Fruit fly (Drosophila melanogaster) whole organism, embryonic: ENCODE data around the gene CG18281.

Experiments used
- Atf3 ChIP-seq: fragments of 200-800 bp; sonication (Bioruptor generic); optimal IDR thresholded peaks from 3 replicates; lab custom pipeline; 2016; ENCODE audit warnings: missing biosample characterization, missing genetic modification characterization
- Atf6 ChIP-seq: fragments of 200-800 bp; sonication (Bioruptor generic); IDR thresholded peaks from 2 replicates; pipeline ENCODE4 v1.3.6; 2022; ENCODE audit warnings: missing biosample characterization, missing genetic modification characterization
- CG10267 ChIP-seq: fragments of 200-800 bp; sonication (Bioruptor generic); optimal IDR thresholded peaks from 2 replicates; lab custom pipeline; 2018; ENCODE audit warnings: missing biosample characterization, mild to moderate bottlenecking, missing genetic modification characterization, moderate library complexity
- CG13775 ChIP-seq: fragments of 200-800 bp; sonication (Bioruptor generic); optimal IDR thresholded peaks from 3 replicates; lab custom pipeline; 2017; ENCODE audit warnings: missing biosample characterization, mild to moderate bottlenecking, missing genetic modification characterization
- CG1647 ChIP-seq: fragments of 200-800 bp; sonication (Bioruptor generic); optimal IDR thresholded peaks from 3 replicates; lab custom pipeline; 2016; ENCODE audit warnings: missing biosample characterization, missing genetic modification characterization
- CG17385 ChIP-seq: fragments of 200-800 bp; sonication (Bioruptor generic); optimal IDR thresholded peaks from 3 replicates; lab custom pipeline; 2018; ENCODE audit warnings: missing biosample characterization, mild to moderate bottlenecking, missing genetic modification characterization
- CG17568 ChIP-seq: fragments of 200-800 bp; sonication (Bioruptor generic); optimal IDR thresholded peaks from 2 replicates; lab custom pipeline; 2018; ENCODE audit warnings: missing biosample characterization, mild to moderate bottlenecking, missing genetic modification characterization, moderate library complexity
- CG17612 ChIP-seq: fragments of 200-800 bp; sonication (Bioruptor generic); IDR thresholded peaks from 2 replicates; pipeline ENCODE4 v1.3.6; 2022; ENCODE audit warnings: missing biosample characterization, missing genetic modification characterization
- CG18599 ChIP-seq: fragments of 200-800 bp; sonication (Bioruptor generic); optimal IDR thresholded peaks from 3 replicates; lab custom pipeline; 2017; ENCODE audit warnings: missing biosample characterization, missing genetic modification characterization, mild to moderate bottlenecking, moderate library complexity, missing genetic modification reagents
- CG2120 ChIP-seq: fragments of 200-800 bp; sonication (Bioruptor generic); optimal IDR thresholded peaks from 3 replicates; lab custom pipeline; 2016; ENCODE audit warnings: missing biosample characterization, missing genetic modification characterization
- CG31224 ChIP-seq: fragments of 200-800 bp; sonication (Bioruptor generic); IDR thresholded peaks from 2 replicates; pipeline ENCODE4 v1.3.6; 2022; ENCODE audit warnings: missing biosample characterization, missing genetic modification characterization
- CG31441 ChIP-seq: fragments of 200-800 bp; sonication (Bioruptor generic); IDR thresholded peaks from 2 replicates; pipeline ENCODE4 v1.3.6; 2022; ENCODE audit warnings: missing biosample characterization, missing genetic modification characterization
- CG33213 ChIP-seq: fragments of 200-800 bp; sonication (Bioruptor generic); optimal IDR thresholded peaks from 3 replicates; lab custom pipeline; 2016; ENCODE audit warnings: missing biosample characterization, missing genetic modification characterization
- CG34422 ChIP-seq: fragments of 200-800 bp; sonication (Bioruptor generic); IDR thresholded peaks from 3 replicates; pipeline ENCODE4 v1.3.6; 2022; ENCODE audit warnings: missing biosample characterization, missing genetic modification characterization
- CG4328 ChIP-seq: fragments of 200-800 bp; sonication (Bioruptor generic); optimal IDR thresholded peaks from 3 replicates; lab custom pipeline; 2017; ENCODE audit warnings: missing biosample characterization, missing genetic modification reagents, missing genetic modification characterization
- CG6791 ChIP-seq: fragments of 200-800 bp; sonication (Bioruptor generic); IDR thresholded peaks from 3 replicates; pipeline ENCODE4 v1.3.6; 2022; ENCODE audit warnings: missing biosample characterization, missing genetic modification characterization; ENCODE audit not compliant: partially characterized antibody
- CG7786 ChIP-seq: fragments of 200-800 bp; sonication (Bioruptor generic); optimal IDR thresholded peaks from 2 replicates; lab custom pipeline; 2016; ENCODE audit warnings: missing biosample characterization, missing genetic modification characterization
- CG9609 ChIP-seq: fragments of 200-800 bp; sonication (Bioruptor generic); optimal IDR thresholded peaks from 3 replicates; lab custom pipeline; 2016; ENCODE audit warnings: missing biosample characterization, missing genetic modification characterization
- Dad ChIP-seq: fragments of 200-800 bp; sonication (Bioruptor generic); optimal IDR thresholded peaks from 3 replicates; lab custom pipeline; 2016; ENCODE audit warnings: missing biosample characterization, missing genetic modification characterization
- Deaf1 ChIP-seq: fragments of 200-800 bp; optimal IDR thresholded peaks from 3 replicates; lab custom pipeline; 2019; ENCODE audit warnings: missing biosample characterization, mild to moderate bottlenecking, missing genetic modification characterization, moderate library complexity
- Doc3 ChIP-seq: fragments of 200-800 bp; sonication (Bioruptor generic); IDR thresholded peaks from 3 replicates; pipeline ENCODE4 v1.3.6; 2022; ENCODE audit warnings: missing biosample characterization, missing genetic modification characterization; ENCODE audit not compliant: partially characterized antibody
- E2f2 ChIP-seq: fragments of 200-800 bp; sonication (Bioruptor generic); IDR thresholded peaks from 2 replicates; pipeline ENCODE4 v1.3.6; 2022; ENCODE audit warnings: missing biosample characterization, missing genetic modification characterization
- Ets65A ChIP-seq: fragments of 200-800 bp; sonication (Bioruptor generic); peaks from one replicate; lab custom pipeline; 2016; ENCODE audit warnings: missing biosample characterization, missing genetic modification characterization
- Fer3 ChIP-seq: fragments of 200-800 bp; sonication (Bioruptor generic); optimal IDR thresholded peaks from 2 replicates; lab custom pipeline; 2018; ENCODE audit warnings: missing biosample characterization, mild to moderate bottlenecking, missing genetic modification characterization, moderate library complexity
- HmgD ChIP-seq: fragments of 200-800 bp; sonication (Bioruptor generic); optimal IDR thresholded peaks from 3 replicates; lab custom pipeline; 2016; ENCODE audit warnings: missing biosample characterization, missing genetic modification characterization
- HmgZ ChIP-seq: fragments of 200-800 bp; sonication (Bioruptor generic); optimal IDR thresholded peaks from 2 replicates; lab custom pipeline; 2018; ENCODE audit warnings: missing biosample characterization, mild to moderate bottlenecking, missing genetic modification characterization
- Hr3 ChIP-seq: fragments of 200-800 bp; sonication (Bioruptor generic); optimal IDR thresholded peaks from 3 replicates; lab custom pipeline; 2016; ENCODE audit warnings: missing biosample characterization, missing genetic modification characterization
- Lim3 ChIP-seq: fragments of 200-800 bp; sonication (Bioruptor generic); IDR thresholded peaks from 2 replicates; pipeline ENCODE4 v1.3.6; 2022; ENCODE audit warnings: missing biosample characterization, missing genetic modification characterization
- MBD-R2 ChIP-seq: fragments of 200-800 bp; sonication (Bioruptor generic); IDR thresholded peaks from 2 replicates; pipeline ENCODE4 v1.3.6; 2022; ENCODE audit warnings: missing biosample characterization, missing genetic modification characterization
- Nf-YA ChIP-seq: fragments of 200-800 bp; sonication (Bioruptor generic); IDR thresholded peaks from 2 replicates; pipeline ENCODE4 v1.3.6; 2022; ENCODE audit warnings: missing biosample characterization, missing genetic modification characterization
- NfI ChIP-seq: fragments of 200-800 bp; sonication (Bioruptor generic); optimal IDR thresholded peaks from 3 replicates; lab custom pipeline; 2018; ENCODE audit warnings: missing biosample characterization, mild to moderate bottlenecking, missing genetic modification characterization, moderate library complexity
- Rx ChIP-seq: fragments of 200-800 bp; sonication (Bioruptor generic); IDR thresholded peaks from 2 replicates; pipeline ENCODE4 v1.3.6; 2022; ENCODE audit warnings: missing biosample characterization, missing genetic modification characterization
- Trl ChIP-seq, 3 experiments: fragments of >200 bp in 2 of 3; fragments of 200-800 bp in 1 of 3; sonication (Bioruptor generic) in 1 of 3; optimal IDR thresholded peaks; 2 replicates in 1 of 3; 3 replicates in 2 of 3; lab custom pipeline; 2016 to 2017; ENCODE audit warnings: missing biosample characterization in 1 of 3, missing genetic modification characterization in 1 of 3
- YL-1 ChIP-seq: fragments of 200-800 bp; sonication (Bioruptor generic); optimal IDR thresholded peaks from 3 replicates; lab custom pipeline; 2017; ENCODE audit warnings: missing biosample characterization, mild to moderate bottlenecking, missing genetic modification characterization
- ase ChIP-seq: fragments of 200-800 bp; sonication (Bioruptor generic); IDR thresholded peaks from 3 replicates; pipeline ENCODE4 v1.3.6; 2022; ENCODE audit warnings: missing biosample characterization, missing genetic modification characterization
- bab2 ChIP-seq: fragments of 200-800 bp; sonication (Bioruptor generic); optimal IDR thresholded peaks from 2 replicates; lab custom pipeline; 2016; ENCODE audit warnings: missing biosample characterization, missing genetic modification characterization
- bbx ChIP-seq: fragments of 200-800 bp; sonication (Bioruptor generic); IDR thresholded peaks from 2 replicates; pipeline ENCODE4 v1.3.6; 2022; ENCODE audit warnings: missing biosample characterization, missing genetic modification characterization; ENCODE audit not compliant: partially characterized antibody
- dm ChIP-seq: fragments of 200-800 bp; sonication (Bioruptor generic); optimal IDR thresholded peaks from 3 replicates; lab custom pipeline; 2016; ENCODE audit warnings: missing biosample characterization, missing genetic modification characterization
- ems ChIP-seq: fragments of 200-800 bp; sonication (Bioruptor generic); optimal IDR thresholded peaks from 3 replicates; lab custom pipeline; 2016; ENCODE audit warnings: missing biosample characterization, missing genetic modification characterization
- fd102C ChIP-seq: fragments of 200-800 bp; sonication (Bioruptor generic); optimal IDR thresholded peaks from 2 replicates; lab custom pipeline; 2018; ENCODE audit warnings: missing biosample characterization, mild to moderate bottlenecking, missing genetic modification characterization, moderate library complexity
- hbn ChIP-seq: fragments of 200-800 bp; sonication (Bioruptor generic); IDR thresholded peaks from 2 replicates; pipeline ENCODE4 v1.3.6; 2022; ENCODE audit warnings: missing biosample characterization, missing genetic modification characterization; ENCODE audit not compliant: partially characterized antibody
- otp ChIP-seq: fragments of 200-800 bp; sonication (Bioruptor generic); IDR thresholded peaks from 3 replicates; pipeline ENCODE4, ENCODE4 v1.3.6; 2022; ENCODE audit warnings: missing biosample characterization, missing genetic modification characterization
- pzg ChIP-seq: fragments of 200-800 bp; sonication (Bioruptor generic); optimal IDR thresholded peaks from 3 replicates; lab custom pipeline; 2018; ENCODE audit warnings: missing biosample characterization, mild to moderate bottlenecking, missing genetic modification characterization, moderate library complexity
- row ChIP-seq: fragments of 200-800 bp; sonication (Bioruptor generic); IDR thresholded peaks from 3 replicates; pipeline ENCODE4 v1.3.6; 2022; ENCODE audit warnings: missing biosample characterization, missing genetic modification characterization
- sima ChIP-seq: fragments of 200-800 bp; sonication (Bioruptor generic); optimal IDR thresholded peaks from 2 replicates; lab custom pipeline; 2016; ENCODE audit warnings: missing biosample characterization, missing genetic modification characterization
- so ChIP-seq: fragments of 200-800 bp; sonication (Bioruptor generic); IDR thresholded peaks from 3 replicates; pipeline ENCODE4 v1.3.6; 2022; ENCODE audit warnings: missing biosample characterization, missing genetic modification characterization
- tin ChIP-seq: fragments of 200-800 bp; sonication (Bioruptor generic); optimal IDR thresholded peaks from 3 replicates; lab custom pipeline; 2016; ENCODE audit warnings: missing biosample characterization, missing genetic modification characterization
- trem ChIP-seq: fragments of 200-800 bp; optimal IDR thresholded peaks from 3 replicates; lab custom pipeline; 2019; ENCODE audit warnings: missing biosample characterization, mild to moderate bottlenecking, missing genetic modification characterization, moderate library complexity
- ttk ChIP-seq: fragments of 200-800 bp; sonication (Bioruptor generic); IDR thresholded peaks from 2 replicates; pipeline ENCODE4 v2.1.2; 2022; ENCODE audit warnings: missing biosample characterization, missing genetic modification characterization

Gene CG18281

dm6 chr3L:20497124-20497996 lies 2.3 kb upstream of the CG18281 start, which contains the start of gene CG32425 (continued):
- TF ChIP-seq CG7786 (GFP tag; lab: Kevin White, UChicago): no peak
- TF ChIP-seq otp (GFP tag; lab: Robert Waterston, UW): no peak
- TF ChIP-seq sima (GFP tag; lab: Kevin White, UChicago): no peak
- no peak for TF ChIP-seq bab2 (GFP tag; lab: Kevin White, UChicago)
- TF ChIP-seq Nf-YA: no peak
- TF ChIP-seq CG31224 (GFP tag; lab: Robert Waterston, UW): no peak
- TF ChIP-seq hbn (GFP tag; lab: Robert Waterston, UW): no peak
- peak; percentile 5 for TF ChIP-seq CG18599 (GFP tag; lab: Kevin White, UChicago)
- TF ChIP-seq ems (GFP tag; lab: Kevin White, UChicago): no peak
- peak; percentile 62 for TF ChIP-seq MBD-R2 (GFP tag; lab: Robert Waterston, UW)
- TF ChIP-seq CG34422 (GFP tag; lab: Robert Waterston, UW): peak; percentile 55; the same call in 2 of the 3 replicates
- peak in 1 of 2 experiments; percentile 32 for TF ChIP-seq Trl (optimal IDR thresholded peaks at IDR 0.05; lab: Kevin White, UChicago)
- no peak for TF ChIP-seq Trl (GFP tag; optimal IDR thresholded peaks at IDR 0.05; lab: Kevin White, UChicago)
- peak; percentile 34 for TF ChIP-seq CG33213
- no peak for TF ChIP-seq NfI
- TF ChIP-seq pzg (GFP tag; lab: Kevin White, UChicago): peak; percentile 64
- TF ChIP-seq YL-1 (GFP tag; lab: Kevin White, UChicago): peak; percentile 51
- peak; percentile 84 for TF ChIP-seq Ets65A (GFP tag; lab: Kevin White, UChicago)
- no peak for TF ChIP-seq Deaf1 (tag; lab: Kevin White, UChicago)
- peak; percentile 33 for TF ChIP-seq CG10267
- TF ChIP-seq so: no peak
- TF ChIP-seq CG17385 (GFP tag; lab: Kevin White, UChicago): peak; percentile 75
- no peak for TF ChIP-seq CG17568 (GFP tag; lab: Kevin White, UChicago)
- no peak for TF ChIP-seq fd102C (GFP tag; lab: Kevin White, UChicago)
- 0 out of 3 replicates have a peak, but pooled peaks have one; percentile 12 for TF ChIP-seq ase
- TF ChIP-seq Atf6 (GFP tag; lab: Robert Waterston, UW): no peak
- no peak for TF ChIP-seq CG1647 (GFP tag; lab: Kevin White, UChicago)
- TF ChIP-seq tin (GFP tag; lab: Kevin White, UChicago): peak; percentile 5
- no peak for TF ChIP-seq Hr3 (GFP tag; lab: Kevin White, UChicago)
- peak; percentile 15 for TF ChIP-seq HmgZ (tag; lab: Kevin White, UChicago)
- TF ChIP-seq bbx: peak; percentile 54
- no peak for TF ChIP-seq CG9609
- 0 out of 2 replicates have a peak, but pooled peaks have one; percentile 9 for TF ChIP-seq CG31441 (GFP tag; lab: Robert Waterston, UW)
- TF ChIP-seq Atf3 (GFP tag; lab: Kevin White, UChicago): no peak
- no peak for TF ChIP-seq CG6791 (GFP tag; lab: Robert Waterston, UW)
- TF ChIP-seq Lim3: no peak
- no peak for TF ChIP-seq CG4328
- no peak for TF ChIP-seq Doc3 (GFP tag; lab: Robert Waterston, UW)
- no peak for TF ChIP-seq HmgD (GFP tag; lab: Kevin White, UChicago)
- peak; percentile 51 for TF ChIP-seq E2f2 (GFP tag; lab: Robert Waterston, UW)
- TF ChIP-seq CG13775 (GFP tag; lab: Kevin White, UChicago): no peak
- TF ChIP-seq ttk (GFP tag; lab: Robert Waterston, UW): no peak
- TF ChIP-seq CG17612 (GFP tag; lab: Robert Waterston, UW): no peak
- peak; percentile 33 for TF ChIP-seq Fer3 (tag; lab: Kevin White, UChicago)
- TF ChIP-seq CG2120: peak; percentile 28
- TF ChIP-seq Rx (GFP tag; lab: Robert Waterston, UW): no peak
- TF ChIP-seq trem (tag; lab: Kevin White, UChicago): peak; percentile 97
- TF ChIP-seq row: peak; percentile 68
- no peak for TF ChIP-seq Dad (GFP tag; lab: Kevin White, UChicago)
- TF ChIP-seq dm: no peak
